Worm (Caenorhabditis elegans) whole organism, L4 larva: ENCODE measurements around the gene sftb-2.

ENCODE experiments used
- T26A8.4 ChIP-seq: fragments of 200-800 bp; sonication (Bioruptor generic); IDR thresholded peaks from 2 replicates; pipeline ENCODE4 v1.3.6; 2022; ENCODE audit warnings: missing genetic modification characterization, missing compliant biosample characterization
- ama-1 ChIP-seq: fragments of 150-350 bp; optimal IDR thresholded peaks from 2 replicates; lab custom pipeline; 2014; ENCODE audit warnings: inconsistent platforms, mixed read lengths
- dve-1 ChIP-seq: sonication (generic microtip); optimal IDR thresholded peaks from 2 replicates; lab custom pipeline; 2017; ENCODE audit warnings: antibody characterized with exemption, mild to moderate bottlenecking, missing genetic modification characterization, missing compliant biosample characterization; ENCODE audit not compliant: insufficient read depth
- egl-27 ChIP-seq: sonication (generic microtip); optimal IDR thresholded peaks from 3 replicates; lab custom pipeline; 2017; ENCODE audit warnings: missing biosample characterization, missing genetic modification reagents, missing genetic modification characterization
- fos-1 ChIP-seq: fragments of 150-350 bp; optimal IDR thresholded peaks from 2 replicates; lab custom pipeline; 2014; ENCODE audit warnings: missing biosample characterization, missing genetic modification characterization
- hif-1 ChIP-seq, 2 experiments: sonication (generic microtip); optimal IDR thresholded peaks; 2 replicates each; lab custom pipeline; 2016 to 2017; ENCODE audit warnings: missing compliant biosample characterization in 2 of 2, missing genetic modification characterization in 2 of 2, missing genetic modification reagents in 2 of 2, missing genotype in 2 of 2, mild to moderate bottlenecking in 1 of 2
- mxl-3 ChIP-seq: fragments of 200-800 bp; sonication (Bioruptor generic); optimal IDR thresholded peaks from 2 replicates; lab custom pipeline; 2018; ENCODE audit warnings: mild to moderate bottlenecking, missing genetic modification characterization, missing compliant biosample characterization
- nhr-28 ChIP-seq: fragments of 150-350 bp; optimal IDR thresholded peaks from 2 replicates; lab custom pipeline; 2014; ENCODE audit warnings: missing biosample characterization, missing genetic modification characterization
- pqm-1 ChIP-seq: sonication (generic microtip); optimal IDR thresholded peaks from 2 replicates; lab custom pipeline; 2017; ENCODE audit warnings: missing biosample characterization, missing genetic modification characterization
- saeg-2 ChIP-seq: fragments of 200-800 bp; sonication (Bioruptor generic); IDR thresholded peaks from 2 replicates; pipeline ENCODE4 v1.3.6; 2022; ENCODE audit warnings: missing genetic modification reagents, missing genetic modification characterization, missing compliant biosample characterization
- sdz-12 ChIP-seq: fragments of 200-800 bp; sonication (Bioruptor generic); optimal IDR thresholded peaks from 2 replicates; lab custom pipeline; 2018; ENCODE audit warnings: mild to moderate bottlenecking, missing genetic modification characterization, missing compliant biosample characterization
- snpc-4 ChIP-seq: fragments of 150-350 bp; optimal IDR thresholded peaks from 2 replicates; lab custom pipeline; 2014; ENCODE audit warnings: missing biosample characterization, missing genetic modification characterization
- unc-130 ChIP-seq: sonication (generic microtip); optimal IDR thresholded peaks from 2 replicates; lab custom pipeline; 2016; ENCODE audit warnings: missing genetic modification reagents, missing genetic modification characterization, missing compliant biosample characterization
- ztf-11 ChIP-seq: fragments of 150-350 bp; optimal IDR thresholded peaks from 2 replicates; lab custom pipeline; 2014; ENCODE audit warnings: missing biosample characterization, missing genetic modification characterization

ce11 chrV:127882-128281 lies at the start of gene sftb-2, which contains the start of gene W03F9.2:
- TF ChIP-seq nhr-28 (tag; lab: Kevin White, UChicago) (no peak), T26A8.4 (GFP tag; lab: Robert Waterston, UW) (no peak), mxl-3 (no peak), hif-1 (tag; optimal IDR thresholded peaks at IDR 0.05; lab: Kevin White, UChicago) (no peak), ztf-11 (tag; lab: Kevin White, UChicago) (no peak), dve-1 (tag; lab: Kevin White, UChicago) (peak; percentile 59), egl-27 (no peak), pqm-1 (no peak), snpc-4 (tag; lab: Kevin White, UChicago) (no peak), ama-1 (lab: Kevin White, UChicago) (no peak), unc-130 (GFP tag; lab: Kevin White, UChicago) (no peak), sdz-12 (GFP tag; lab: Kevin White, UChicago) (no peak), fos-1 (tag; lab: Kevin White, UChicago) (no peak), saeg-2 (GFP tag; lab: Robert Waterston, UW) (no peak)
